Fruit fly (Drosophila melanogaster): ENCODE data around the gene CG17896.

The CG17896 gene

dm6 chrX:522357-523043, 29.2 kb upstream of the CG17896 start (continued):
- TF ChIP-seq CG7357 (GFP tag; IDR thresholded peaks at IDR 0.05) (no peak), CG4730 (GFP tag; IDR thresholded peaks at IDR 0.05) (peak; percentile 70), Hmx (GFP tag; optimal IDR thresholded peaks at IDR 0.05) (peak; percentile 29), zfh1 (GFP tag; IDR thresholded peaks at IDR 0.05) (peak; percentile 90), CG18011 (GFP tag; optimal IDR thresholded peaks at IDR 0.05) (peak; percentile 61), z (GFP tag; IDR thresholded peaks at IDR 0.05) (peak; percentile 59; the same call in 2 of the 3 replicates), schlank (tag; optimal IDR thresholded peaks at IDR 0.05) (peak; percentile 88), CG17829 (tag; optimal IDR thresholded peaks at IDR 0.05) (peak; percentile 83), tin (GFP tag; optimal IDR thresholded peaks at IDR 0.05) (peak; percentile 90), Taf1 (GFP tag; IDR thresholded peaks at IDR 0.05) (peak; percentile 85), NFAT (GFP tag; IDR thresholded peaks at IDR 0.05) (peak; percentile 98), CG15011 (GFP tag; optimal IDR thresholded peaks at IDR 0.05) (peak; percentile 37), trh (GFP tag; optimal IDR thresholded peaks at IDR 0.05) (peak; percentile 60), bbx (GFP tag; IDR thresholded peaks at IDR 0.05; ENCODE audit: partially characterized antibody) (peak; percentile 58; the same call in 1 of the 2 replicates), mam (GFP tag; optimal IDR thresholded peaks at IDR 0.05) (peak; percentile 94), CG18599 (GFP tag; optimal IDR thresholded peaks at IDR 0.05) (peak; percentile 94), CG42726 (GFP tag; IDR thresholded peaks at IDR 0.05; ENCODE audit: partially characterized antibody) (no peak), dimm (GFP tag; IDR thresholded peaks at IDR 0.05) (0 out of 2 replicates have a peak, but pooled peaks have one; percentile 48), inv (GFP tag; IDR thresholded peaks at IDR 0.05; ENCODE audit: partially characterized antibody) (no peak), ro (GFP tag; IDR thresholded peaks at IDR 0.05) (no peak), abd-A (tag; optimal IDR thresholded peaks at IDR 0.05) (peak; percentile 55), Nf-YB (GFP tag; optimal IDR thresholded peaks at IDR 0.05) (peak; percentile 39), CG2889 (GFP tag; IDR thresholded peaks at IDR 0.05) (no peak; the same call in 2 of the 3 replicates), CG10979 (tag; optimal IDR thresholded peaks at IDR 0.05) (peak; percentile 46), CG31365 (tag; optimal IDR thresholded peaks at IDR 0.05) (peak; percentile 67), Sox102F (GFP tag; optimal IDR thresholded peaks at IDR 0.05) (peak; percentile 68), CG4707 (GFP tag; optimal IDR thresholded peaks at IDR 0.05) (peak; percentile 70), NC2β (GFP tag; optimal IDR thresholded peaks at IDR 0.05) (peak; percentile 84), CTCF (GFP tag; optimal IDR thresholded peaks at IDR 0.05) (no peak), CG7928 (GFP tag; optimal IDR thresholded peaks at IDR 0.05) (no peak), CG2129 (GFP tag; IDR thresholded peaks at IDR 0.05; ENCODE audit: partially characterized antibody) (no peak), rib (GFP tag; IDR thresholded peaks at IDR 0.05) (peak; percentile 92), NC2α (GFP tag; optimal IDR thresholded peaks at IDR 0.05) (peak; percentile 17), Poxn (GFP tag; IDR thresholded peaks at IDR 0.05) (no peak), CG2116 (GFP tag; optimal IDR thresholded peaks at IDR 0.05) (no peak), Stat92E (GFP tag; optimal IDR thresholded peaks at IDR 0.05) (no peak), CG34224 (GFP tag; IDR thresholded peaks at IDR 0.05; ENCODE audit: partially characterized antibody) (no peak), Elba2 (GFP tag; optimal IDR thresholded peaks at IDR 0.05) (no peak), CG13123 (GFP tag; optimal IDR thresholded peaks at IDR 0.05) (peak; percentile 67), CG16813 (GFP tag; IDR thresholded peaks at IDR 0.05; ENCODE audit: partially characterized antibody) (no peak), eyg (GFP tag; optimal IDR thresholded peaks at IDR 0.05) (peak; percentile 85), Nf-YC (tag; optimal IDR thresholded peaks at IDR 0.05) (peak; percentile 76), dmrt99B (tag; optimal IDR thresholded peaks at IDR 0.05) (peak; percentile 66), Oaz (GFP tag; IDR thresholded peaks at IDR 0.05) (peak; percentile 48), CG3838 (GFP tag; optimal IDR thresholded peaks at IDR 0.05) (peak; percentile 74), pb (GFP tag; optimal IDR thresholded peaks at IDR 0.05) (peak; percentile 73), CG18764 (GFP tag; optimal IDR thresholded peaks at IDR 0.05) (peak; percentile 66), br (optimal IDR thresholded peaks at IDR 0.05) (no peak), CG11398 (GFP tag; optimal IDR thresholded peaks at IDR 0.05) (peak; percentile 59), CG4854 (GFP tag; optimal IDR thresholded peaks at IDR 0.05) (peak; percentile 56)

All from whole organism, embryonic.